Fruit fly (Drosophila melanogaster): Measurements from ENCODE around the gene CG7420.
A peak's percentile ranks its signal among the peaks of the same experiment; 100 is the strongest.

Gene CG7420

DNA sequence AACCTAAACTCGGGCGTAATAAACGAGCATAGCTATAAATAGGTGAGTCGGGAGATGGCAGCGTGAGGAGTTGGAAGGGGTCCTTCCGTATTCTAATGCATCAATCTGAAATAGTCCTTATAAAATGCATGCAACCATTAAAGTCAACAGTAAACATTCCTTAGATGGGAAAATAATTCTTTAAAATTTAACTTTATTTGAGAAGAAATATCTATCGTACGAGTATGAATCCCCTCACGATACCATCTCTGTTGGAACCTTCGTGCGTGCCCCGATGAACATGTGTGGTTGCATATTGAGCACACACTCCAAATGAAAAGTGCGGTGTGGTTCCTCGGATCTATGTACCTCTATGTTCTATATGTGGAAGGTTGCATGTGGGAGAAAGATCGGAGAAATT is 40.6 kb downstream of the CG7420 start (continued):
- TF ChIP-seq pum (GFP tag; optimal IDR thresholded peaks at IDR 0.05) (peak; percentile 40), CG8290 (GFP tag; optimal IDR thresholded peaks at IDR 0.05) (peak; percentile 34), CG8290 (tag; optimal IDR thresholded peaks at IDR 0.05) (no peak), HHEX (GFP tag; optimal IDR thresholded peaks at IDR 0.05) (no peak), NC2β (GFP tag; optimal IDR thresholded peaks at IDR 0.05) (peak; percentile 69), CG1529 (GFP tag; optimal IDR thresholded peaks at IDR 0.05) (peak; percentile 62), CG12219 (GFP tag; optimal IDR thresholded peaks at IDR 0.05) (no peak), zen2 (GFP tag; IDR thresholded peaks at IDR 0.05; ENCODE audit: partially characterized antibody) (no peak), usp (GFP tag; optimal IDR thresholded peaks at IDR 0.05) (no peak), onecut (GFP tag; IDR thresholded peaks at IDR 0.05) (no peak), CG30403 (GFP tag; optimal IDR thresholded peaks at IDR 0.05) (peak; percentile 42), CG11723 (GFP tag; optimal IDR thresholded peaks at IDR 0.05) (no peak), Fer2 (tag; optimal IDR thresholded peaks at IDR 0.05) (no peak), ERR (GFP tag; optimal IDR thresholded peaks at IDR 0.05) (no peak), p53 (GFP tag; optimal IDR thresholded peaks at IDR 0.05) (no peak), CG2120 (GFP tag; optimal IDR thresholded peaks at IDR 0.05) (no peak), crp (GFP tag; optimal IDR thresholded peaks at IDR 0.05) (no peak), chn (GFP tag; optimal IDR thresholded peaks at IDR 0.05) (peak; percentile 64), CG13624 (GFP tag; optimal IDR thresholded peaks at IDR 0.05) (no peak), kay (GFP tag; optimal IDR thresholded peaks at IDR 0.05) (no peak), dan (GFP tag; IDR thresholded peaks at IDR 0.05) (peak; percentile 70), seq (GFP tag; IDR thresholded peaks at IDR 0.05) (no peak), E2f2 (GFP tag; IDR thresholded peaks at IDR 0.05) (peak; percentile 35), CG18599 (GFP tag; optimal IDR thresholded peaks at IDR 0.05) (no peak), rib (GFP tag; IDR thresholded peaks at IDR 0.05) (no peak), ATbp (GFP tag; optimal IDR thresholded peaks at IDR 0.05) (peak; percentile 11), slp2 (GFP tag; optimal IDR thresholded peaks at IDR 0.05) (peak; percentile 19), CG10431 (GFP tag; optimal IDR thresholded peaks at IDR 0.05) (no peak), CG12236 (GFP tag; optimal IDR thresholded peaks at IDR 0.05) (peak; percentile 54), amos (GFP tag; IDR thresholded peaks at IDR 0.05; ENCODE audit: partially characterized antibody) (peak; percentile 67; the same call in 1 of the 2 replicates), lov (optimal IDR thresholded peaks at IDR 0.05) (no peak), lov (GFP tag; IDR thresholded peaks at IDR 0.05) (peak; percentile 59; the same call in 1 of the 3 replicates), her (GFP tag; optimal IDR thresholded peaks at IDR 0.05) (no peak), Lhr (GFP tag; optimal IDR thresholded peaks at IDR 0.05) (peak; percentile 20), eyg (GFP tag; optimal IDR thresholded peaks at IDR 0.05) (no peak), fd102C (GFP tag; optimal IDR thresholded peaks at IDR 0.05) (peak; percentile 25), CG18262 (tag; optimal IDR thresholded peaks at IDR 0.05) (peak; percentile 73), CG17612 (GFP tag; IDR thresholded peaks at IDR 0.05) (no peak), CG12104 (GFP tag; optimal IDR thresholded peaks at IDR 0.05) (no peak), CG15011 (GFP tag; optimal IDR thresholded peaks at IDR 0.05) (no peak), cad (GFP tag; optimal IDR thresholded peaks at IDR 0.05) (no peak), CG42726 (GFP tag; IDR thresholded peaks at IDR 0.05; ENCODE audit: partially characterized antibody) (no peak), Pdp1 (GFP tag; optimal IDR thresholded peaks at IDR 0.05) (peak; percentile 18 to 46), Dek (tag; optimal IDR thresholded peaks at IDR 0.05) (no peak), grau (tag; optimal IDR thresholded peaks at IDR 0.05) (peak; percentile 45), PHDP (tag; optimal IDR thresholded peaks at IDR 0.05) (peak; percentile 18), tna (GFP tag; IDR thresholded peaks at IDR 0.05; ENCODE audit: partially characterized antibody) (no peak), Abd-B (GFP tag; optimal IDR thresholded peaks at IDR 0.05) (no peak), ken (GFP tag; IDR thresholded peaks at IDR 0.05) (peak; percentile 45; the same call in 2 of the 3 replicates), D19A (tag; optimal IDR thresholded peaks at IDR 0.05) (peak; percentile 56), CG4404 (GFP tag; IDR thresholded peaks at IDR 0.05) (peak; percentile 75), CG11695 (GFP tag; IDR thresholded peaks at IDR 0.05) (0 out of 3 replicates have a peak, but pooled peaks have one; percentile 26)

All from whole organism, embryonic.